Worm (Caenorhabditis elegans) whole organism, L4 larva: ENCODE data around the gene glb-22.

Experiments
- Y75B8A.6 ChIP-seq: fragments of 200-800 bp; sonication (Bioruptor generic); IDR thresholded peaks from 2 replicates; pipeline ENCODE4 v1.3.6; 2022; ENCODE audit warnings: missing genetic modification reagents, missing genetic modification characterization, missing compliant biosample characterization
- aha-1 ChIP-seq: fragments of 150-350 bp; peaks from one replicate; lab custom pipeline; 2014; ENCODE audit warnings: missing biosample characterization, missing genetic modification characterization
- gei-8 ChIP-seq: fragments of 200-800 bp; sonication (Bioruptor generic); optimal IDR thresholded peaks from 2 replicates; lab custom pipeline; 2018; ENCODE audit warnings: mild to moderate bottlenecking, missing genetic modification characterization, missing compliant biosample characterization
- lin-13 ChIP-seq: fragments of 150-350 bp; optimal IDR thresholded peaks from 2 replicates; lab custom pipeline; 2014; ENCODE audit warnings: missing biosample characterization, missing genetic modification reagents, missing genetic modification characterization
- lin-39 ChIP-seq: fragments of 150-350 bp; optimal IDR thresholded peaks from 2 replicates; lab custom pipeline; 2014; ENCODE audit warnings: missing biosample characterization, missing genetic modification reagents, missing genetic modification characterization
- nhr-28 ChIP-seq: fragments of 150-350 bp; optimal IDR thresholded peaks from 2 replicates; lab custom pipeline; 2014; ENCODE audit warnings: missing biosample characterization, missing genetic modification characterization
- nhr-41 ChIP-seq: fragments of 200-800 bp; sonication (Bioruptor generic); IDR thresholded peaks from 2 replicates; pipeline ENCODE4 v1.3.6; 2022; ENCODE audit warnings: missing genetic modification reagents, missing genetic modification characterization, missing compliant biosample characterization
- nhr-76 ChIP-seq: fragments of 150-350 bp; optimal IDR thresholded peaks from 2 replicates; lab custom pipeline; 2014; ENCODE audit warnings: missing biosample characterization, missing genetic modification characterization
- pha-4 ChIP-seq, 2 experiments: fragments of 150-350 bp in 1 of 2; fragments of 200-800 bp in 1 of 2; sonication (Bioruptor generic) in 1 of 2; IDR thresholded peaks in 1 of 2; optimal IDR thresholded peaks in 1 of 2; 2 replicates each; pipeline versions ENCODE4 v1.3.6 to Lab custom; 2014 to 2022; ENCODE audit warnings: missing genetic modification characterization in 2 of 2, missing genetic modification reagents in 2 of 2, missing biosample characterization in 1 of 2, missing compliant biosample characterization in 1 of 2
- skn-1 ChIP-seq: fragments of 150-350 bp; optimal IDR thresholded peaks from 2 replicates; lab custom pipeline; 2014; ENCODE audit warnings: missing biosample characterization, missing genetic modification characterization

- TF ChIP-seq skn-1 = no peak
- TF ChIP-seq nhr-41 (GFP tag; lab: Robert Waterston, UW) = no peak
- TF ChIP-seq lin-39 (tag; lab: Kevin White, UChicago) = no peak
- TF ChIP-seq pha-4 (GFP tag; IDR thresholded peaks at IDR 0.05; lab: Robert Waterston, UW) = no peak
- no peak for TF ChIP-seq pha-4 (tag; optimal IDR thresholded peaks at IDR 0.05; lab: Kevin White, UChicago)
- TF ChIP-seq nhr-28 (tag; lab: Kevin White, UChicago) = no peak
- no peak for TF ChIP-seq Y75B8A.6 (GFP tag; lab: Robert Waterston, UW)
- no peak for TF ChIP-seq lin-13 (GFP tag; lab: Kevin White, UChicago)
- TF ChIP-seq gei-8 (GFP tag; lab: Kevin White, UChicago) = no peak
- TF ChIP-seq nhr-76 = no peak
- no peak for TF ChIP-seq aha-1 (tag; lab: Kevin White, UChicago)
Observed at ce11 chrV:14614454-14614853, 14.4 kb downstream of the glb-22 start.
